Fruit fly (Drosophila melanogaster): ENCODE results near the gene ArgRS.

The ArgRS gene

DNA sequence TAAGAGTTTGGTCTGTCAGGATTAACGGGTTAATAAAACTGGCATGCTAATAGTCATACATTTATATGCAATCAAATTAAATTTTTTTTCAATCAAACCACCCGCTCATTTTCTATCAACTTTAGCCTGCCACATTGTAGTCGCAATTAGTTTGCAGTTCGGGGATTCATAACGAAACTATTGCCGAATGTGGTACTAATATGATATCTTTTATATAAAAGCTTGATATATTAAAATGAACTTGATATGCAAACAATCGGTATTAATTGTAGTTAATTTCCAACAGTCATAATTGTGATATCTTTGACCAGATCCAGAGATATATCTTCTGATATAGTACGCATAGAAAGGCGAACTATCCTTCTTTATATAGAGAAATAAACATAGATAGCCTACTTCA is 22.1 kb upstream of the ArgRS start:
- TF ChIP-seq CG17801 (GFP tag; optimal IDR thresholded peaks at IDR 0.05; ENCODE audit: partially characterized antibody), result no peak

DNA sequence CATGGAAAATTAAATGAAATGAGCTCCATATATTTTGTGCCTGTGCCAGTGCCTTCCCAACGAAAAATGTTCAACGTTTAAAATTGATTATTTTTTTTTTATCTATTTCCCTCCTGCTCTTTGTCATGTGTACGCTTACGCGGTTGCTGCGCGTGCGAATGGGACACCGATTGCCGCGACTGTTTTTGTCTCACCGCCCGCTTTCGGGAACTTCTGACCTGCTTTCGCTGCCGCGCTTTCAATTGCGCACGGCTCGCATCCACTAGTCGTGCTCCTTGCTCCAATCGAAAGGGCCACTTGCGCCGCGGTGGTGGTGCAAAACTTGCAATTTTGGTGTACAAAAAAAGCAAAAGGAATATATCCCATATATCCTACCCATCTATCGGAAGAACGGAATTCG is 16.5 kb upstream of the ArgRS start:
- TF ChIP-seq CG17801 (GFP tag; optimal IDR thresholded peaks at IDR 0.05; ENCODE audit: partially characterized antibody), result peak; percentile 85

DNA sequence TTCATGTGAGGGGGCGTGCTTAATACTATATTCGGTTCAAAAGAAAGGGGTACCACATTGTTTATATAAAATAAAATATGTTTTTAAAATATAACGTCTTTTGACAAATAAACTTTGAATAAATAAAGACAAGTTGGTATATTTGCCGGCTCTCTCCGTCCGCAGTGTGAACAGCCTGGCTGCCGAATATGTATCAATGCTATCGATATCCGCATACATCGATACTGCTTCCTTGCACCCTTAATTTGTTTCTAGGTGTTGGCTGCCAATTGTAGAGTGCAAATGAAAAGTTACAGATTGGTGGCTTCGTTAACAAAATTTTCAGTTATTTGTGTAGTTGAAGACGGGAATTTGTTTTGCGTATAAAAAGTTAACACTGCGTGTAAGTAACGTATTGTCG is 15.9 kb upstream of the ArgRS start, which contains the start of gene Gbeta13F:
Gene Gbeta13F, plus strand, starts transcription at position 247 of the 400 bp plus-strand sequence.
- no peak for TF ChIP-seq CG17801 (GFP tag; optimal IDR thresholded peaks at IDR 0.05; ENCODE audit: partially characterized antibody)

DNA sequence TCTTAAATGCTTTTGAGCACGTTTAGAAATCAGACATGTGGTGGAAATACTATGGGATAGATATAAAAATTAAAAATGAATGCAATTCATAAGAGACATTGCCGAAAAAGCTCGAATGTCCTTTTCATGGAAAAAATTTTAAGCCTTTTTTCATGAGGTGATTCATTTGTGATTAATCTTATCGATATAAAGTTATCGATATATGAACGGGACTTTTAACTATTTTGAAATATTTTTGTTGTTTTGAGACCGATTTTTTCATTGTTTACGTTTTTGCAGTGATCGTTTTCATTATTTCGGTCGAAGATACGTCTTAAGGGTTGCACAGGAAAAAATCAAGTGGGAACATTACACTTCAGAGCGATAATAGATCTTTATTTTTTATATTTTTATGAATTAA is 15.4 kb upstream of the ArgRS start, which contains the start of gene AlkB:
Gene AlkB, minus strand, starts transcription at position 101 of the 400 bp plus-strand sequence.
- no peak for TF ChIP-seq CG17801 (GFP tag; optimal IDR thresholded peaks at IDR 0.05; ENCODE audit: partially characterized antibody)

DNA sequence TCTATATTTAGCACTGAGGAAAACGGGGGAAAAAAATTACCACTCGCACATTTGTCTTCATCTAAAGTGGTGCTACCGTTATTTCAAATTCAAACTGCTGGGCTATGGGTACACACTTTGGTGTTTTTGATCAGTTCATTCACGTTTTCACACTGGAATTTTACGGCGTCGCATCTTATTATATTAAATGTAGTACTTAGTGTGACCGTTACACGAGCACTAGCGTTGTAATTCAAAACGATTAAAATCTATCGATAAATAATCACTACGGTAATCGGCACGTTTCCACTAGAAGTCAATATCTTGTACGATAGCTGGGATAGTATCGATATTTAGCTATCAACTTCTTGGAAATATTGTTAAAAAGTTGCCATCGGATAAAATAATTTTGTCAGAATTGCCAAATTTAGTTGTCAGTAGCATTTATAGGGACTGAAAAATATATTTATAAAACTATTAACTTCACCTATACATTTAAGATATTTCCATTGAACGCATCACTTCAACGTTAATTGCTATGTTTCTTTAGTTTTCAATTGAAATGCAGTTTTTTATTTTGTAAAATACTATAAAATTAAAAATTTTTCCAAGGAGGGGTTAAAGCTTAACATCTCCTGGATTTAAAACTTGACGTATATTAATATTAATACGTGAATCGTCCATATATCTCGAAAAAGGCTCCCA is 13.8 kb upstream of the ArgRS start, which contains the start of the genes CG46440 and Myb:
Gene CG46440, minus strand, starts transcription at position 223 of the 684 bp plus-strand sequence.
Gene Myb, minus strand, starts transcription at position 223 of the 684 bp plus-strand sequence.
- no peak for TF ChIP-seq CG17801 (GFP tag; optimal IDR thresholded peaks at IDR 0.05; ENCODE audit: partially characterized antibody)

DNA sequence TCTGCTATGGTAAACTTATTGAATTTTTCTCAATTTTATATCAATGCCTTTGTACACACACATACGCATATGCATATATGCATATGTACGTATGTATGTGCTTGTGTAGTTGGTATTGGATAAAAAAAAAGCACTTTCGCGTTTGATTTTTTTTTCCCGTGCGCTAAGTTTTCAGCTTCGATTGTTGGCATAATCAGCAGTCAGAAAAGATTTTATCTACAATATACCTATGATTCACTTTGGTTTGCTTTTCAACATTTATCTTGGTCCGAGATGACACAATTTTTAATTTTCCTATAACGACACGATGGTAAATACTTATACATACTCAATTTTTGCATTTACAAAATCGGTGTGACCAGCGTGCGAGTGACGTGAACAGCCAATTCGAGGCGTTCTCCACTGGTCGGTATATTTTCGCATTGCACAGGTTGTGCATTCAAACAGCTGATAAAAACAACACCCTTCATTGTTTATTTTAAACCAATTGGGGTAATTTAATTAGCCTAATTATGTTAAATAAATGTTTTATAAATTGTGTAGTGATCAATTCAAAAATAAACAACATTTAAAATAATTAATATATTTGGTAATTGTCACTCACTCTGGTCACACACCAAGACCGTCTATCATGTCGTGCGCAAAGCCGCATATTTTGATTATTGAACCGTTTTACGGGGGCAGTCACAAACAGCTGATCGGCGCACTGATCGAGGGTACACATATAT is 9.0 kb upstream of the ArgRS start, which contains the start of the genes UBL3 and CG15914:
Gene UBL3, minus strand, starts transcription at position 361 of the 728 bp plus-strand sequence.
Gene CG15914, plus strand, starts transcription at position 607 of the 728 bp plus-strand sequence.
- TF ChIP-seq CG17801 (GFP tag; optimal IDR thresholded peaks at IDR 0.05; ENCODE audit: partially characterized antibody), result peak; percentile 56

DNA sequence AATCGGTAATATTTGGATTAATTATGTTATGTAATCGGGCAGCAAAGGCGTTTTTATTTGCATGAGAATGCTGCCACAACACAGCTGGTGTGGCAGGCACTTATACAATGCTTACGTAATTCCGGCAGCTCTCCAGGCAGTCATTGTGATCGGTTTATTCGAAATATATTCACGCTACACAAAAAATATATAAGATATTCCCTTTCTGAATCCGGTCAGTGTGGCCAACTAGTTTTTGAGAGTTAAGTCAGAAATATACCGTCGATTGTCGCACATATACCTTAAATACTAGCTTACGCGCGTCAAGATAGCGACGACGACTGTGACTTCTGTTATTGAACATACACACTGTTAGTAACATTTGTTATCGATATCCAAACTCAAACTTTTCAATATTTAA is 5.1 kb upstream of the ArgRS start, which contains the start of gene sun:
Gene sun, minus strand, starts transcription at position 238 of the 400 bp plus-strand sequence.
- TF ChIP-seq CG17801 (GFP tag; optimal IDR thresholded peaks at IDR 0.05; ENCODE audit: partially characterized antibody), result peak; percentile 19

DNA sequence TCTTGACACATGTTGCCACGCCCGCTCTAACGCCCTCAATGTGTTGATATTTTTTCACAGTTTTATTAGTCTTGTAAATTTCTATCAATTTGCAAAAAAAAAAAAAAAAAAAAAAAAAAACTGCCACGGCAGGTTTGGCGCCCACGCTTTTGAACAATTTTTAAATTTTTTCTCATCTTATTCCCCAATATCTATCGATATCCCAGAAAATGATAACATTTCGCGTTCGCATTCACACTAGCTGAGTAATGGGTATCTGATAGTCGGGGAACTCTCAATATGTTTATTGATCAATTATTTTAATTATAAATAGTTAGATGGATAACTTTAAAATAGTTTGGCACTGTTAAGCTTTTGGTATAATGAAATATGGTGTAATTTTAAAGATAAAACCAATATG is 2.6 kb downstream of the ArgRS start:
- TF ChIP-seq CG17801 (GFP tag; optimal IDR thresholded peaks at IDR 0.05; ENCODE audit: partially characterized antibody), result no peak

DNA sequence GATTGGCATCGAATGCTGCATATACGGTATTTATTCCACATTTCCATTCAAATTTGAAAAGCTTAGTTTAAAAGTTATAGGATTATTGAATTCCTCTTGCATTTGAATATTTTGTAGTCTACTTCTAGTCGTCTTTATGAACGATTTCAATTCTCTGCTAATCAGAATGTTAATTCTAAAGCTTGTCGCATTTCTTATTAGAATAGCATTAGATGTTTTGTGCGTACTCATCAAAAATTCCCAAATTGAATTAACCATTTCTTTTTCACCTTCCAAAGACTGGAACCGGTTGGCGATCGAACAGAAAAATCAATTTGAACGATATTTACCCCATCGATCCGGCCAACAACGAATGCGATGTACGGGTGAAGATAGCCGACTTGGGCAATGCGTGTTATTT is 3.9 kb downstream of the ArgRS start:
- no peak for TF ChIP-seq CG17801 (GFP tag; optimal IDR thresholded peaks at IDR 0.05; ENCODE audit: partially characterized antibody)

DNA sequence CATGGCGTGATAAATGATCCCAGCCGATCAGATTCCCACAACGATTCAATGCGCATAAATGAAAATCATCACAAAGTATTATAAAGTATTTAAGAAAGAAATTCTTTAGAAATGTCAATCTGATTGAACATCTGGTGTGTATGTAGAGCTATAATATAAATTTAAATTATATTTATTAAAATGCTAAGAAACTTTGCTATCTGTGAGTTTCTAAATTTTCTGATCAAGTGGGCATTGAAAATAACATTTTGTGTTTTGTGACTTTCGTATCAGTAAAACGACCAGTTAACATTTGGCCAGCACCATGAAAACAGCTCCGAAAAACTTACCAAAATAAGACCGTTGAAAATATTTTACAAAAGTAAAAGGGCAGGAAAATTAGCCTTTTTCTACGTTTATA is 6.4 kb downstream of the ArgRS start, which contains the start of gene CG8565:
Gene CG8565, plus strand, starts transcription at position 301 of the 400 bp plus-strand sequence.
- TF ChIP-seq CG17801 (GFP tag; optimal IDR thresholded peaks at IDR 0.05; ENCODE audit: partially characterized antibody), result no peak

DNA sequence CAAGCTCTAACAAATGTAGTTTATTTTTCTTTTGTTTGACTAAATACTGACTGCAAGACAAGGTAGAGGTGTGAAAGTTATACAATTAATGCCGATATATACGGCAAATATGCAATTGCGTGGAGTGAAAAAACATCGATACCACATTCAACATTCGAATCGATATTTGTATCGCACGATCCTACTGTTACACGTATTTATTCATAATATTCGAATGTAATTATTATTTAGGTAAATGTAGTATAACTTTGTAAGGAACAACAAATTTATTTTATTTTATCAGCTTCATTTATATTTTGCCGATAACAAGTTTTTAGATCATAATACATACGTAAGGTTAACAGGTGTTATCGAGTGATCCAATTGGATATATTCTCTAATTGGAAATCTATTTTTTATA is 8.6 kb downstream of the ArgRS start, which contains the start of gene Chc:
Gene Chc, minus strand, starts transcription at position 98 of the 400 bp plus-strand sequence.
- TF ChIP-seq CG17801 (GFP tag; optimal IDR thresholded peaks at IDR 0.05; ENCODE audit: partially characterized antibody), result no peak

DNA sequence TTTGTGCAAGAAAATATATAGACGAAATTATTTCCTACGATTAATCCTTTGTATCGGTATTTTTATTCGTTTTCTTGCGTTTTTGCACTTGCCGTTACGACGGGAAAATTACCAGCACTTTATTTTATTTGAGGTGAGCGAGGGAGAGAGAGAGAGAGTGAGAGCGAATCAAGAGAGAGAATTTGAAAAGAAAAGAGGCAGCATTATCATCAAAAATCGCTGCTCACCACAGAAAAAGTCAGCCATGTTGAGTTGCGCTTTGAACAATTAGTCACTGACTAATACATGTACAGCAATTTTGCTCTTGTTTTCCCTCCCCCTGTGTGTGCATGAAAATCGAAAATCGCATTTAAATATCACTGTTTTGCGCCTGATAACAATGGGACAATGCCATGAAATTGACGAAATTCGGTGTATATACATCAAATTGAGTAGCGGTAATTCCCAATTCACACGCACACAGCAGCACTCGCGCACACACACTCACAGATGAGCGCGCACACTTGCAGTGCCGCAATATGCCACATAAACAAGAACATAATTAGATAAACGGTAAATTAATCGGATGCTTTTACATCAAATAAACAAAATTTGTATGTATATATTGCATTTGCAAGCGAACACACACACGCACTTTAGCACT is 9.2 kb downstream of the ArgRS start:
- TF ChIP-seq CG17801 (GFP tag; optimal IDR thresholded peaks at IDR 0.05; ENCODE audit: partially characterized antibody), result no peak

DNA sequence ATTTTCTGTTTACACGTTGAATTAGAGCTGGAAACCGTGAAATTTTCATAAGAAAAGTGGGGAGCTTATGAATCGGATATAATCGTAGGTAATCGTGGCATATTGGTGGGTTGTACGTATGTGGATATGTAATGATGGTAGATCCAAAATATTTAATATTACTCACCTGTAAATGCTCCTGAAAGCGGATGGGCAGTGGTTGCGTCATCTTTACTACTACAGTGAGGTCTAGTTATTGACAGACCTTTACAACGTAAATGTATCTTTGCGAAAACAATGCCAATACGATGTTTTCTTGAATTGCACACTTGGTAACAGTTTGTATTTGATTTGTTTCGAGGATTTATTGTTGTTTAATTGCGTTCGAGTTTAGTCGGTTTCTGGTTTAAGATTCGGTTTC is 10.0 kb downstream of the ArgRS start:
- TF ChIP-seq CG17801 (GFP tag; optimal IDR thresholded peaks at IDR 0.05; ENCODE audit: partially characterized antibody), result no peak

DNA sequence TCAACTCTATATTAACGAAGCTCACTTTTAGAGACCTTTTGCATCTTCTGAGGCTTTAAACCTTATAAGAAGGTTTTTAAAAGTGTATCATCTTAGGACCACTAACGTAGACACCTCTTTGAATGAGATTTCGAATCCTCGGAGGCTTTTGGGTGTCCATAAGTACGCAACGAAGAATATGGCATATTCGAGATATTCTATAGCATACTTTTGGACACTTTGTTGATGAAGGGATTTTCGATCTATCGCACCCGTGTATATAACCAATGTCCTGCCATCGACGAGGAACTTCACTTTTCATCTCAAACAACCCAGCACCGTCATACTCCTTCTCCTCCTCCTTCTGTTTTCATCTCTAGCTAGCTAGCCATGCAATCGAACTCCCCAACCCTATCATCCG is 21.6 kb downstream of the ArgRS start:
- TF ChIP-seq CG17801 (GFP tag; optimal IDR thresholded peaks at IDR 0.05; ENCODE audit: partially characterized antibody), result no peak

DNA sequence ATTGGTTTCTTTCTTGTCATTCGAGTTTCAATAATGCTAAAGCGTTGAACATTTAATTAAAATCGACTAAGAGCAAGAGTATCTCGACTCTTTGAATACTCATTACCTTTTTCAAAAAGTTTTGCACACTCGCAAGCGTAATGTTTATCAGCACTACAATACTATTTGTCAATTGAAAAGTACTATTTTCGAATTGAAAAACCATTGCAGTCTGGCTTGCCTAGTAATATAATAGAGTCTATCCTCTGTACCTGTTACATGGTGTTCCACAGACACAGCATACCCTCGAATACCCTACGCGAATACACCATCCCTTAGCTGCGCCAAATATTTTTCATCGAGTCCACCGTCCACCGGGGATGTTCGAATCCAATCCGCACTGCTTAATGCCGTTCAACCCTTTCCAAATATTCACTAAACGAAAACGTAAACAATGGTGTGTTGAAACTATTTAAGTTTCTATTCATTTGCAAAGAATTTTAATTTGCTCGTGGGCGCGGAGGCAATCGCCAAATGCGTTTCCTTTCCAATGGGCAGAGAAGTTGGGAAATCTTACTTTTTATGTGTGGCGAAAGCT is 25.2 kb downstream of the ArgRS start:
- TF ChIP-seq CG17801 (GFP tag; optimal IDR thresholded peaks at IDR 0.05; ENCODE audit: partially characterized antibody), result no peak
